Fruit fly (Drosophila melanogaster) whole organism, embryonic: ENCODE data around the gene Cyp310a1.
A peak's percentile ranks its signal among the peaks of the same experiment; 100 is the strongest.

Source experiments
- Aef1 ChIP-seq: fragments of 200-800 bp; sonication (Bioruptor generic); IDR thresholded peaks from 3 replicates; pipeline ENCODE4 v1.3.6; 2022; ENCODE audit warnings: missing biosample characterization, missing genetic modification characterization
- Awh ChIP-seq: fragments of 200-800 bp; sonication (Bioruptor generic); IDR thresholded peaks from 2 replicates; pipeline ENCODE4, ENCODE4 v1.3.6; 2022; ENCODE audit warnings: missing biosample characterization, missing genetic modification characterization
- B-H2 ChIP-seq: fragments of 200-800 bp; sonication (Bioruptor generic); optimal IDR thresholded peaks from 2 replicates; lab custom pipeline; 2018; ENCODE audit warnings: missing biosample characterization, mild to moderate bottlenecking, missing genetic modification characterization
- CG10209 ChIP-seq: fragments of 200-800 bp; sonication (Bioruptor generic); optimal IDR thresholded peaks from 3 replicates; lab custom pipeline; 2017; ENCODE audit warnings: missing biosample characterization, mild to moderate bottlenecking, missing genetic modification characterization, missing genetic modification reagents
- CG11398 ChIP-seq: fragments of 200-800 bp; sonication (Bioruptor generic); optimal IDR thresholded peaks from 2 replicates; lab custom pipeline; 2016; ENCODE audit warnings: missing biosample characterization, missing genetic modification characterization
- CG12104 ChIP-seq: fragments of 200-800 bp; sonication (Bioruptor generic); optimal IDR thresholded peaks from 3 replicates; lab custom pipeline; 2016; ENCODE audit warnings: missing biosample characterization, missing genetic modification characterization
- CG12155 ChIP-seq: fragments of 200-800 bp; sonication (Bioruptor generic); optimal IDR thresholded peaks from 3 replicates; lab custom pipeline; 2016; ENCODE audit warnings: missing biosample characterization, missing genetic modification characterization
- CG13123 ChIP-seq: fragments of 200-800 bp; sonication (Bioruptor generic); optimal IDR thresholded peaks from 2 replicates; lab custom pipeline; 2016; ENCODE audit warnings: missing biosample characterization, missing genetic modification characterization
- CG16779 ChIP-seq: fragments of 200-800 bp; sonication (Bioruptor generic); IDR thresholded peaks from 2 replicates; pipeline ENCODE4 v1.3.6; 2022; ENCODE audit warnings: missing biosample characterization, missing genetic modification characterization
- CG16815 ChIP-seq: fragments of 200-800 bp; sonication (Bioruptor generic); optimal IDR thresholded peaks from 3 replicates; lab custom pipeline; 2017; ENCODE audit warnings: missing biosample characterization, mild to moderate bottlenecking, missing genetic modification characterization
- CG17612 ChIP-seq: fragments of 200-800 bp; sonication (Bioruptor generic); IDR thresholded peaks from 2 replicates; pipeline ENCODE4 v1.3.6; 2022; ENCODE audit warnings: missing biosample characterization, missing genetic modification characterization
- CG2129 ChIP-seq: fragments of 200-800 bp; sonication (Bioruptor generic); IDR thresholded peaks from 2 replicates; pipeline ENCODE4 v1.3.6; 2022; ENCODE audit warnings: missing biosample characterization, missing genetic modification characterization; ENCODE audit not compliant: partially characterized antibody
- CG43689 ChIP-seq: fragments of 200-800 bp; sonication (Bioruptor generic); IDR thresholded peaks from 2 replicates; pipeline ENCODE4 v1.3.6; 2022; ENCODE audit warnings: missing biosample characterization, missing genetic modification characterization
- CG6765 ChIP-seq: fragments of 200-800 bp; sonication (Bioruptor generic); optimal IDR thresholded peaks from 3 replicates; lab custom pipeline; 2017; ENCODE audit warnings: missing biosample characterization, mild to moderate bottlenecking, missing genetic modification characterization
- CG7786 ChIP-seq: fragments of 200-800 bp; sonication (Bioruptor generic); optimal IDR thresholded peaks from 2 replicates; lab custom pipeline; 2016; ENCODE audit warnings: missing biosample characterization, missing genetic modification characterization
- CG7963 ChIP-seq: fragments of 200-800 bp; sonication (Bioruptor generic); IDR thresholded peaks from 3 replicates; pipeline ENCODE4 v1.3.6; 2022; ENCODE audit warnings: missing biosample characterization, missing genetic modification characterization; ENCODE audit not compliant: partially characterized antibody
- CG8281 ChIP-seq: fragments of 200-800 bp; sonication (Bioruptor generic); optimal IDR thresholded peaks from 2 replicates; lab custom pipeline; 2018; ENCODE audit warnings: missing biosample characterization, mild to moderate bottlenecking, missing genetic modification characterization, moderate library complexity
- CG9727 ChIP-seq: fragments of 200-800 bp; sonication (Bioruptor generic); optimal IDR thresholded peaks from 3 replicates; lab custom pipeline; 2017; ENCODE audit warnings: missing biosample characterization, mild to moderate bottlenecking, missing genetic modification characterization
- Fer3 ChIP-seq: fragments of 200-800 bp; sonication (Bioruptor generic); optimal IDR thresholded peaks from 2 replicates; lab custom pipeline; 2018; ENCODE audit warnings: missing biosample characterization, mild to moderate bottlenecking, missing genetic modification characterization, moderate library complexity
- Hmr ChIP-seq: fragments of 200-800 bp; sonication (Bioruptor generic); optimal IDR thresholded peaks from 3 replicates; lab custom pipeline; 2017; ENCODE audit warnings: mild to moderate bottlenecking, missing biosample characterization, missing genetic modification reagents, missing genetic modification characterization
- Hr51 ChIP-seq, 2 experiments: fragments of 200-800 bp; sonication (Bioruptor generic); optimal IDR thresholded peaks; 2 replicates in 1 of 2; 3 replicates in 1 of 2; lab custom pipeline; 2016 to 2018; ENCODE audit warnings: missing biosample characterization in 2 of 2, missing genetic modification characterization in 2 of 2, mild to moderate bottlenecking in 1 of 2, moderate library complexity in 1 of 2
- Lhr ChIP-seq: fragments of 200-800 bp; sonication (Bioruptor generic); optimal IDR thresholded peaks from 3 replicates; lab custom pipeline; 2017; ENCODE audit warnings: mild to moderate bottlenecking, missing biosample characterization, missing genetic modification reagents, missing genetic modification characterization
- MTF-1 ChIP-seq: fragments of 200-800 bp; sonication (Bioruptor generic); optimal IDR thresholded peaks from 2 replicates; lab custom pipeline; 2018; ENCODE audit warnings: missing biosample characterization, mild to moderate bottlenecking, missing genetic modification characterization, borderline replicate concordance
- Mes4 ChIP-seq: fragments of 200-800 bp; sonication (Bioruptor generic); optimal IDR thresholded peaks from 2 replicates; lab custom pipeline; 2016; ENCODE audit warnings: missing biosample characterization, missing genetic modification characterization
- Opbp ChIP-seq: fragments of 200-800 bp; sonication (Bioruptor generic); IDR thresholded peaks from 3 replicates; pipeline ENCODE4 v1.3.6; 2022; ENCODE audit warnings: missing biosample characterization, missing genetic modification characterization; ENCODE audit not compliant: partially characterized antibody
- Rfx ChIP-seq: fragments of 200-800 bp; sonication (Bioruptor generic); IDR thresholded peaks from 2 replicates; pipeline ENCODE4 v1.3.6; 2022; ENCODE audit warnings: missing biosample characterization, missing genetic modification characterization
- Spps ChIP-seq: fragments of 200-800 bp; sonication (Bioruptor generic); optimal IDR thresholded peaks from 2 replicates; lab custom pipeline; 2018; ENCODE audit warnings: missing biosample characterization, mild to moderate bottlenecking, missing genetic modification characterization
- Taf1 ChIP-seq: fragments of 200-800 bp; sonication (Bioruptor generic); IDR thresholded peaks from 2 replicates; pipeline ENCODE4 v1.3.6; 2022; ENCODE audit warnings: missing biosample characterization, missing genetic modification characterization
- Trl ChIP-seq, 3 experiments: fragments of >200 bp in 2 of 3; fragments of 200-800 bp in 1 of 3; sonication (Bioruptor generic) in 1 of 3; optimal IDR thresholded peaks; 2 replicates in 1 of 3; 3 replicates in 2 of 3; lab custom pipeline; 2016 to 2017; ENCODE audit warnings: missing biosample characterization in 1 of 3, missing genetic modification characterization in 1 of 3
- ab ChIP-seq: fragments of 200-800 bp; sonication (Bioruptor generic); optimal IDR thresholded peaks from 2 replicates; lab custom pipeline; 2016; ENCODE audit warnings: missing biosample characterization, missing genetic modification characterization
- amos ChIP-seq: fragments of 200-800 bp; sonication (Bioruptor generic); IDR thresholded peaks from 2 replicates; pipeline ENCODE4 v1.3.6; 2022; ENCODE audit warnings: missing biosample characterization, missing genetic modification characterization; ENCODE audit not compliant: partially characterized antibody
- ash1 ChIP-seq: fragments of 200-800 bp; sonication (Bioruptor generic); optimal IDR thresholded peaks from 2 replicates; lab custom pipeline; 2018; ENCODE audit warnings: missing biosample characterization, mild to moderate bottlenecking, missing genetic modification characterization
- ci ChIP-seq: fragments of 200-800 bp; sonication (Bioruptor generic); IDR thresholded peaks from 3 replicates; pipeline ENCODE4 v1.3.6; 2022; ENCODE audit warnings: missing biosample characterization, missing genetic modification characterization
- dimm ChIP-seq: fragments of 200-800 bp; sonication (Bioruptor generic); IDR thresholded peaks from 2 replicates; pipeline ENCODE4 v1.3.6; 2022; ENCODE audit warnings: missing biosample characterization, missing genetic modification characterization
- disco-r ChIP-seq: fragments of 200-800 bp; sonication (Bioruptor generic); optimal IDR thresholded peaks from 2 replicates; lab custom pipeline; 2016; ENCODE audit warnings: missing biosample characterization, missing genetic modification characterization
- exex ChIP-seq: fragments of 200-800 bp; sonication (Bioruptor generic); optimal IDR thresholded peaks from 4 replicates; lab custom pipeline; 2018; ENCODE audit warnings: missing biosample characterization, mild to moderate bottlenecking, missing genetic modification characterization, moderate library complexity
- grau ChIP-seq: fragments of 200-800 bp; optimal IDR thresholded peaks from 3 replicates; lab custom pipeline; 2019; ENCODE audit warnings: missing biosample characterization, mild to moderate bottlenecking, missing genetic modification characterization, moderate library complexity
- gro ChIP-seq: fragments of 200-800 bp; sonication (Bioruptor generic); optimal IDR thresholded peaks from 2 replicates; lab custom pipeline; 2016; ENCODE audit warnings: missing biosample characterization, missing genetic modification characterization
- gt ChIP-seq: fragments of 200-800 bp; sonication (Bioruptor generic); IDR thresholded peaks from 2 replicates; pipeline ENCODE4 v1.3.6; 2022; ENCODE audit warnings: missing biosample characterization, missing genetic modification characterization
- her ChIP-seq: fragments of 200-800 bp; sonication (Bioruptor generic); optimal IDR thresholded peaks from 2 replicates; lab custom pipeline; 2016; ENCODE audit warnings: missing biosample characterization, missing genetic modification characterization
- hth ChIP-seq: fragments of >200 bp; optimal IDR thresholded peaks from 2 replicates; lab custom pipeline; 2017; ENCODE audit warnings: inconsistent platforms
- jigr1 ChIP-seq: fragments of 200-800 bp; sonication (Bioruptor generic); IDR thresholded peaks from 3 replicates; pipeline ENCODE4 v1.3.6; 2022; ENCODE audit warnings: missing biosample characterization, missing genetic modification characterization
- nerfin-2 ChIP-seq: fragments of 200-800 bp; sonication (Bioruptor generic); IDR thresholded peaks from 2 replicates; pipeline ENCODE4 v1.3.6; 2022; ENCODE audit warnings: missing biosample characterization, missing genetic modification characterization; ENCODE audit not compliant: partially characterized antibody
- nmo ChIP-seq: fragments of 200-800 bp; sonication (Bioruptor generic); optimal IDR thresholded peaks from 2 replicates; lab custom pipeline; 2018; ENCODE audit warnings: missing biosample characterization, mild to moderate bottlenecking, missing genetic modification characterization, moderate library complexity
- otp ChIP-seq: fragments of 200-800 bp; sonication (Bioruptor generic); IDR thresholded peaks from 3 replicates; pipeline ENCODE4, ENCODE4 v1.3.6; 2022; ENCODE audit warnings: missing biosample characterization, missing genetic modification characterization
- sr ChIP-seq: fragments of 200-800 bp; sonication (Bioruptor generic); IDR thresholded peaks from 3 replicates; pipeline ENCODE4 v1.3.6; 2022; ENCODE audit warnings: missing biosample characterization, missing genetic modification characterization
- tap ChIP-seq: fragments of 200-800 bp; optimal IDR thresholded peaks from 3 replicates; lab custom pipeline; 2019; ENCODE audit warnings: missing biosample characterization, mild to moderate bottlenecking, missing genetic modification characterization, moderate library complexity
- unpg ChIP-seq: fragments of 200-800 bp; sonication (Bioruptor generic); optimal IDR thresholded peaks from 3 replicates; lab custom pipeline; 2018; ENCODE audit warnings: missing biosample characterization, mild to moderate bottlenecking, missing genetic modification characterization, moderate library complexity
- wek ChIP-seq: fragments of 200-800 bp; sonication (Bioruptor generic); optimal IDR thresholded peaks from 3 replicates; lab custom pipeline; 2018; ENCODE audit warnings: missing biosample characterization, mild to moderate bottlenecking, missing genetic modification characterization, moderate library complexity
- zen ChIP-seq: fragments of 200-800 bp; sonication (Bioruptor generic); optimal IDR thresholded peaks from 3 replicates; lab custom pipeline; 2018; ENCODE audit warnings: missing biosample characterization, mild to moderate bottlenecking, missing genetic modification characterization, moderate library complexity
- zf30C ChIP-seq: fragments of 200-800 bp; sonication (Bioruptor generic); optimal IDR thresholded peaks from 3 replicates; lab custom pipeline; 2018; ENCODE audit warnings: missing biosample characterization, mild to moderate bottlenecking, missing genetic modification characterization

The Cyp310a1 gene

dm6 chr2L:18689376-18689775, 36.6 kb upstream of the Cyp310a1 start, which contains the start of gene CG10336 (continued):
- peak; percentile 42 for TF ChIP-seq CG2129 (GFP tag; lab: Robert Waterston, UW)
- TF ChIP-seq Mes4 (GFP tag; lab: Kevin White, UChicago), result no peak
- no peak for TF ChIP-seq Taf1 (GFP tag; lab: Robert Waterston, UW)
- TF ChIP-seq sr (GFP tag; lab: Robert Waterston, UW), result no peak
- no peak for TF ChIP-seq CG11398 (GFP tag; lab: Kevin White, UChicago)
- no peak for TF ChIP-seq exex (tag; lab: Kevin White, UChicago)
- TF ChIP-seq her (GFP tag; lab: Kevin White, UChicago), result no peak
- no peak for TF ChIP-seq CG12155
- TF ChIP-seq zen (tag; lab: Kevin White, UChicago), result no peak
- TF ChIP-seq ci, result no peak
- TF ChIP-seq CG9727, result no peak
- no peak for TF ChIP-seq grau (tag; lab: Kevin White, UChicago)
- TF ChIP-seq ab (GFP tag; lab: Kevin White, UChicago), result no peak
- no peak for TF ChIP-seq Trl (optimal IDR thresholded peaks at IDR 0.05; lab: Kevin White, UChicago)
- peak; percentile 2 for TF ChIP-seq Trl (GFP tag; optimal IDR thresholded peaks at IDR 0.05; lab: Kevin White, UChicago)
- TF ChIP-seq nerfin-2 (GFP tag; lab: Robert Waterston, UW), result no peak
- no peak for TF ChIP-seq Fer3
- no peak for TF ChIP-seq CG13123 (GFP tag; lab: Kevin White, UChicago)
- peak; percentile 36; the same call in 1 of the 3 replicates for TF ChIP-seq Opbp (GFP tag; lab: Robert Waterston, UW)
- no peak for TF ChIP-seq Spps (tag; lab: Kevin White, UChicago)
- peak; percentile 62; the same call in 1 of the 2 replicates for TF ChIP-seq amos (GFP tag; lab: Robert Waterston, UW)
- peak; percentile 18; the same call in 1 of the 2 replicates for TF ChIP-seq Rfx (GFP tag; lab: Robert Waterston, UW)
- no peak for TF ChIP-seq Hr51 (GFP tag; optimal IDR thresholded peaks at IDR 0.05; lab: Kevin White, UChicago)
- no peak for TF ChIP-seq CG17612 (GFP tag; lab: Robert Waterston, UW)
- no peak for TF ChIP-seq disco-r (GFP tag; lab: Kevin White, UChicago)
- no peak for TF ChIP-seq jigr1 (GFP tag; lab: Robert Waterston, UW)
- TF ChIP-seq CG7963 (GFP tag; lab: Robert Waterston, UW), result 0 out of 3 replicates have a peak, but pooled peaks have one; percentile 30
- no peak for TF ChIP-seq B-H2 (GFP tag; lab: Kevin White, UChicago)
- TF ChIP-seq dimm, result no peak
- no peak for TF ChIP-seq CG16779
- TF ChIP-seq Lhr, result peak; percentile 9
- TF ChIP-seq CG12104 (GFP tag; lab: Kevin White, UChicago), result no peak
- no peak for TF ChIP-seq nmo (GFP tag; lab: Kevin White, UChicago)
- no peak for TF ChIP-seq unpg (GFP tag; lab: Kevin White, UChicago)
- TF ChIP-seq tap (tag; lab: Kevin White, UChicago), result no peak
- no peak for TF ChIP-seq CG8281 (tag; lab: Kevin White, UChicago)
- TF ChIP-seq Aef1 (GFP tag; lab: Robert Waterston, UW), result no peak
- no peak for TF ChIP-seq CG16815
- no peak for TF ChIP-seq CG43689 (GFP tag; lab: Robert Waterston, UW)
- no peak for TF ChIP-seq gro
- TF ChIP-seq hth, result no peak
- no peak for TF ChIP-seq MTF-1 (GFP tag; lab: Kevin White, UChicago)
- no peak for TF ChIP-seq zf30C (GFP tag; lab: Kevin White, UChicago)
- TF ChIP-seq Hmr, result no peak
- TF ChIP-seq otp (GFP tag; lab: Robert Waterston, UW), result no peak
- no peak for TF ChIP-seq wek (GFP tag; lab: Kevin White, UChicago)
- TF ChIP-seq ash1 (GFP tag; lab: Kevin White, UChicago), result no peak
- no peak for TF ChIP-seq CG6765 (GFP tag; lab: Kevin White, UChicago)
- TF ChIP-seq CG7786 (GFP tag; lab: Kevin White, UChicago), result no peak
- TF ChIP-seq gt (GFP tag; lab: Robert Waterston, UW), result no peak
- no peak for TF ChIP-seq CG10209 (GFP tag; lab: Kevin White, UChicago)
- no peak for TF ChIP-seq Awh (GFP tag; lab: Robert Waterston, UW)
